Fruit fly (Drosophila melanogaster) whole organism, embryonic: ENCODE measurements around the gene net.

Experiments
- Adf1 ChIP-seq: fragments of 200-800 bp; sonication (Bioruptor generic); IDR thresholded peaks from 2 replicates; pipeline ENCODE4 v1.3.6; 2022; ENCODE audit warnings: missing biosample characterization, missing genetic modification characterization
- Atf6 ChIP-seq: fragments of 200-800 bp; sonication (Bioruptor generic); IDR thresholded peaks from 2 replicates; pipeline ENCODE4 v1.3.6; 2022; ENCODE audit warnings: missing biosample characterization, missing genetic modification characterization
- Bgb ChIP-seq: fragments of 200-800 bp; sonication (Bioruptor generic); IDR thresholded peaks from 2 replicates; pipeline ENCODE4 v1.3.6; 2022; ENCODE audit warnings: missing biosample characterization, missing genetic modification characterization; ENCODE audit not compliant: partially characterized antibody
- CG11247 ChIP-seq: fragments of 200-800 bp; sonication (Bioruptor generic); IDR thresholded peaks from 2 replicates; pipeline ENCODE4 v1.3.6; 2022; ENCODE audit warnings: missing biosample characterization, missing genetic modification characterization
- CG12071 ChIP-seq: fragments of 200-800 bp; sonication (Bioruptor generic); optimal IDR thresholded peaks from 3 replicates; lab custom pipeline; 2018; ENCODE audit warnings: missing biosample characterization, mild to moderate bottlenecking, missing genetic modification characterization
- CG14050 ChIP-seq: fragments of 200-800 bp; sonication (Bioruptor generic); IDR thresholded peaks from 3 replicates; pipeline ENCODE4 v1.3.6; 2022; ENCODE audit warnings: missing biosample characterization, missing genetic modification characterization
- CG15073 ChIP-seq: fragments of 200-800 bp; sonication (Bioruptor generic); optimal IDR thresholded peaks from 2 replicates; lab custom pipeline; 2016; ENCODE audit warnings: missing biosample characterization, missing genetic modification characterization
- CG15479 ChIP-seq: fragments of 200-800 bp; sonication (Bioruptor generic); optimal IDR thresholded peaks from 3 replicates; lab custom pipeline; 2019; ENCODE audit warnings: missing biosample characterization, mild to moderate bottlenecking, missing genetic modification characterization, moderate library complexity
- CG16815 ChIP-seq: fragments of 200-800 bp; sonication (Bioruptor generic); optimal IDR thresholded peaks from 3 replicates; lab custom pipeline; 2017; ENCODE audit warnings: missing biosample characterization, mild to moderate bottlenecking, missing genetic modification characterization
- CG17186 ChIP-seq: fragments of 200-800 bp; sonication (Bioruptor generic); optimal IDR thresholded peaks from 3 replicates; lab custom pipeline; 2017; ENCODE audit warnings: missing biosample characterization, missing genetic modification reagents, missing genetic modification characterization
- CG2129 ChIP-seq: fragments of 200-800 bp; sonication (Bioruptor generic); IDR thresholded peaks from 2 replicates; pipeline ENCODE4 v1.3.6; 2022; ENCODE audit warnings: missing biosample characterization, missing genetic modification characterization; ENCODE audit not compliant: partially characterized antibody
- CG2678 ChIP-seq: fragments of 200-800 bp; sonication (Bioruptor generic); optimal IDR thresholded peaks from 3 replicates; lab custom pipeline; 2019; ENCODE audit warnings: missing biosample characterization, mild to moderate bottlenecking, missing genetic modification characterization, moderate library complexity
- CG3163 ChIP-seq: fragments of 200-800 bp; sonication (Bioruptor generic); optimal IDR thresholded peaks from 3 replicates; lab custom pipeline; 2016; ENCODE audit warnings: missing biosample characterization, missing genetic modification characterization
- CG32532 ChIP-seq: fragments of 200-800 bp; sonication (Bioruptor generic); IDR thresholded peaks from 2 replicates; pipeline ENCODE4 v1.3.6; 2022; ENCODE audit warnings: missing biosample characterization, missing genetic modification characterization
- CG5180 ChIP-seq: fragments of 200-800 bp; sonication (Bioruptor generic); optimal IDR thresholded peaks from 3 replicates; lab custom pipeline; 2017; ENCODE audit warnings: missing biosample characterization, missing genetic modification characterization, mild to moderate bottlenecking, moderate library complexity, missing genetic modification reagents
- CG6683 ChIP-seq: fragments of 200-800 bp; sonication (Bioruptor generic); optimal IDR thresholded peaks from 2 replicates; lab custom pipeline; 2017; ENCODE audit warnings: missing biosample characterization, mild to moderate bottlenecking, missing genetic modification characterization, missing genetic modification reagents
- CG9437 ChIP-seq: fragments of 200-800 bp; sonication (Bioruptor generic); optimal IDR thresholded peaks from 2 replicates; lab custom pipeline; 2018; ENCODE audit warnings: missing biosample characterization, mild to moderate bottlenecking, missing genetic modification characterization
- CG9797 ChIP-seq: fragments of 200-800 bp; sonication (Bioruptor generic); optimal IDR thresholded peaks from 3 replicates; lab custom pipeline; 2018; ENCODE audit warnings: missing biosample characterization, mild to moderate bottlenecking, missing genetic modification characterization
- CG9876 ChIP-seq: fragments of 200-800 bp; sonication (Bioruptor generic); optimal IDR thresholded peaks from 2 replicates; lab custom pipeline; 2016; ENCODE audit warnings: missing biosample characterization, missing genetic modification characterization
- CTCF ChIP-seq: fragments of 200-800 bp; sonication (Bioruptor generic); optimal IDR thresholded peaks from 2 replicates; lab custom pipeline; 2017; ENCODE audit warnings: missing biosample characterization, mild to moderate bottlenecking, missing genetic modification characterization, moderate library complexity
- CoRest ChIP-seq: fragments of 200-800 bp; sonication (Bioruptor generic); optimal IDR thresholded peaks from 3 replicates; lab custom pipeline; 2018; ENCODE audit warnings: missing biosample characterization, mild to moderate bottlenecking, missing genetic modification characterization, moderate library complexity
- D ChIP-seq, 2 experiments: fragments of 200-800 bp in 1 of 2; fragments of >200 bp in 1 of 2; sonication (Bioruptor generic) in 1 of 2; optimal IDR thresholded peaks; 2 replicates in 1 of 2; 3 replicates in 1 of 2; lab custom pipeline; 2017; ENCODE audit warnings: mild to moderate bottlenecking in 1 of 2, missing biosample characterization in 1 of 2, missing genetic modification characterization in 1 of 2, missing genetic modification reagents in 1 of 2
- Dp ChIP-seq: fragments of 200-800 bp; sonication (Bioruptor generic); optimal IDR thresholded peaks from 2 replicates; lab custom pipeline; 2018; ENCODE audit warnings: missing biosample characterization, mild to moderate bottlenecking, missing genetic modification characterization, moderate library complexity
- HLH3B ChIP-seq: fragments of 200-800 bp; sonication (Bioruptor generic); IDR thresholded peaks from 2 replicates; pipeline ENCODE4 v1.3.6; 2022; ENCODE audit warnings: missing biosample characterization, missing genetic modification characterization
- HLH54F ChIP-seq: fragments of 200-800 bp; sonication (Bioruptor generic); optimal IDR thresholded peaks from 3 replicates; lab custom pipeline; 2016; ENCODE audit warnings: missing biosample characterization, missing genetic modification characterization
- Hey ChIP-seq: fragments of 200-800 bp; sonication (Bioruptor generic); optimal IDR thresholded peaks from 3 replicates; lab custom pipeline; 2018; ENCODE audit warnings: missing biosample characterization, mild to moderate bottlenecking, missing genetic modification characterization
- Mad ChIP-seq: fragments of 200-800 bp; sonication (Bioruptor generic); optimal IDR thresholded peaks from 2 replicates; lab custom pipeline; 2016; ENCODE audit warnings: missing biosample characterization, missing genetic modification characterization
- Mrtf ChIP-seq: fragments of 200-800 bp; sonication (Bioruptor generic); IDR thresholded peaks from 3 replicates; pipeline ENCODE4 v1.3.6; 2022; ENCODE audit warnings: missing biosample characterization, missing genetic modification characterization
- Neu2 ChIP-seq: fragments of 200-800 bp; sonication (Bioruptor generic); optimal IDR thresholded peaks from 3 replicates; lab custom pipeline; 2016; ENCODE audit warnings: missing biosample characterization, missing genetic modification characterization, borderline replicate concordance
- Six4 ChIP-seq: fragments of 200-800 bp; sonication (Bioruptor generic); optimal IDR thresholded peaks from 2 replicates; lab custom pipeline; 2016; ENCODE audit warnings: missing biosample characterization, missing genetic modification characterization
- Taf1 ChIP-seq: fragments of 200-800 bp; sonication (Bioruptor generic); IDR thresholded peaks from 2 replicates; pipeline ENCODE4 v1.3.6; 2022; ENCODE audit warnings: missing biosample characterization, missing genetic modification characterization
- bab2 ChIP-seq: fragments of 200-800 bp; sonication (Bioruptor generic); optimal IDR thresholded peaks from 2 replicates; lab custom pipeline; 2016; ENCODE audit warnings: missing biosample characterization, missing genetic modification characterization
- br ChIP-seq: fragments of >200 bp; optimal IDR thresholded peaks from 2 replicates; lab custom pipeline; 2017
- chif ChIP-seq, 2 experiments: fragments of 200-800 bp; sonication (Bioruptor generic); optimal IDR thresholded peaks; 3 replicates each; lab custom pipeline; 2016; ENCODE audit warnings: missing biosample characterization in 2 of 2, missing genetic modification characterization in 2 of 2
- chm ChIP-seq: fragments of 200-800 bp; sonication (Bioruptor generic); IDR thresholded peaks from 2 replicates; pipeline ENCODE4 v1.3.6; 2022; ENCODE audit warnings: missing biosample characterization, missing genetic modification characterization
- crp ChIP-seq, 2 experiments: fragments of 200-800 bp; sonication (Bioruptor generic); optimal IDR thresholded peaks; 2 replicates in 1 of 2; 3 replicates in 1 of 2; lab custom pipeline; 2017; ENCODE audit warnings: missing biosample characterization in 2 of 2, missing genetic modification characterization in 2 of 2, mild to moderate bottlenecking in 1 of 2, moderate library complexity in 1 of 2
- dan ChIP-seq: fragments of 200-800 bp; sonication (Bioruptor generic); IDR thresholded peaks from 2 replicates; pipeline ENCODE4 v1.3.6; 2022; ENCODE audit warnings: missing biosample characterization, missing genetic modification characterization
- danr ChIP-seq: fragments of 200-800 bp; sonication (Bioruptor generic); IDR thresholded peaks from 2 replicates; pipeline ENCODE4 v1.3.6; 2022; ENCODE audit warnings: missing biosample characterization, missing genetic modification characterization
- exex ChIP-seq: fragments of 200-800 bp; sonication (Bioruptor generic); optimal IDR thresholded peaks from 4 replicates; lab custom pipeline; 2018; ENCODE audit warnings: missing biosample characterization, mild to moderate bottlenecking, missing genetic modification characterization, moderate library complexity
- eyg ChIP-seq: fragments of 200-800 bp; sonication (Bioruptor generic); optimal IDR thresholded peaks from 3 replicates; lab custom pipeline; 2016; ENCODE audit warnings: missing biosample characterization, missing genetic modification characterization
- fd3F ChIP-seq: fragments of 200-800 bp; sonication (Bioruptor generic); optimal IDR thresholded peaks from 2 replicates; lab custom pipeline; 2018; ENCODE audit warnings: missing biosample characterization, mild to moderate bottlenecking, missing genetic modification characterization, moderate library complexity
- gro ChIP-seq: fragments of 200-800 bp; sonication (Bioruptor generic); optimal IDR thresholded peaks from 2 replicates; lab custom pipeline; 2016; ENCODE audit warnings: missing biosample characterization, missing genetic modification characterization
- jumu ChIP-seq: fragments of 200-800 bp; sonication (Bioruptor generic); optimal IDR thresholded peaks from 3 replicates; lab custom pipeline; 2016; ENCODE audit warnings: missing biosample characterization, missing genetic modification characterization
- pnt ChIP-seq: fragments of 200-800 bp; sonication (Bioruptor generic); optimal IDR thresholded peaks from 3 replicates; lab custom pipeline; 2016; ENCODE audit warnings: missing biosample characterization, missing genetic modification characterization
- ranshi ChIP-seq: fragments of 200-800 bp; sonication (Bioruptor generic); IDR thresholded peaks from 2 replicates; pipeline ENCODE4 v1.3.6; 2022; ENCODE audit warnings: missing biosample characterization, missing genetic modification characterization
- row ChIP-seq: fragments of 200-800 bp; sonication (Bioruptor generic); IDR thresholded peaks from 3 replicates; pipeline ENCODE4 v1.3.6; 2022; ENCODE audit warnings: missing biosample characterization, missing genetic modification characterization
- seq ChIP-seq: fragments of 200-800 bp; sonication (Bioruptor generic); IDR thresholded peaks from 2 replicates; pipeline ENCODE4 v1.3.6; 2022; ENCODE audit warnings: missing biosample characterization, missing genetic modification characterization
- sqz ChIP-seq: fragments of 200-800 bp; sonication (Bioruptor generic); optimal IDR thresholded peaks from 3 replicates; lab custom pipeline; 2018; ENCODE audit warnings: missing biosample characterization, mild to moderate bottlenecking, missing genetic modification characterization
- toy ChIP-seq: fragments of 200-800 bp; sonication (Bioruptor generic); IDR thresholded peaks from 2 replicates; pipeline ENCODE4 v1.3.6; 2022; ENCODE audit warnings: missing biosample characterization, missing genetic modification characterization
- usp ChIP-seq: fragments of >200 bp; optimal IDR thresholded peaks from 2 replicates; lab custom pipeline; 2017; ENCODE audit warnings: missing biosample characterization, missing genetic modification characterization
- vnd ChIP-seq: fragments of 200-800 bp; sonication (Bioruptor generic); IDR thresholded peaks from 3 replicates; pipeline ENCODE4 v1.3.6; 2022; ENCODE audit warnings: missing biosample characterization, missing genetic modification characterization; ENCODE audit not compliant: partially characterized antibody
- wdn ChIP-seq: fragments of 200-800 bp; sonication (Bioruptor generic); IDR thresholded peaks from 2 replicates; pipeline ENCODE4 v1.3.6; 2022; ENCODE audit warnings: missing biosample characterization, missing genetic modification characterization
- wor ChIP-seq: fragments of 200-800 bp; sonication (Bioruptor generic); IDR thresholded peaks from 2 replicates; pipeline ENCODE4 v1.3.6; 2022; ENCODE audit warnings: missing biosample characterization, missing genetic modification characterization

net gene

dm6 chr2L:114429-114828, 27.2 kb upstream of the net start, which contains the start of gene ND-15:
TSS of gene ND-15 (plus strand) at chr2L:114726.
- TF ChIP-seq Mad (no peak), CG2678 (tag; lab: Kevin White, UChicago) (no peak), Hey (tag; lab: Kevin White, UChicago) (no peak), seq (no peak), row (GFP tag; lab: Robert Waterston, UW) (no peak), bab2 (GFP tag; lab: Kevin White, UChicago) (no peak), Six4 (GFP tag; lab: Kevin White, UChicago) (no peak), jumu (GFP tag; lab: Kevin White, UChicago) (no peak), CG5180 (GFP tag; lab: Kevin White, UChicago) (no peak), CG9876 (GFP tag; lab: Kevin White, UChicago) (no peak), CG9437 (GFP tag; lab: Kevin White, UChicago) (no peak), CG15073 (GFP tag; lab: Kevin White, UChicago) (no peak), wor (GFP tag; lab: Robert Waterston, UW) (no peak), Mrtf (GFP tag; lab: Robert Waterston, UW) (no peak), CG9797 (GFP tag; lab: Kevin White, UChicago) (no peak), HLH54F (GFP tag; lab: Kevin White, UChicago) (no peak), CG16815 (GFP tag; lab: Kevin White, UChicago) (no peak), dan (GFP tag; lab: Robert Waterston, UW) (no peak), CTCF (GFP tag; lab: Kevin White, UChicago) (peak; percentile 43), CG2129 (peak; percentile 45; the same call in 1 of the 2 replicates), danr (GFP tag; lab: Robert Waterston, UW) (no peak), br (lab: Kevin White, UChicago) (no peak), CoRest (no peak), CG17186 (peak; percentile 58), gro (GFP tag; lab: Kevin White, UChicago) (no peak), HLH3B (GFP tag; lab: Robert Waterston, UW) (no peak), Taf1 (GFP tag; lab: Robert Waterston, UW) (no peak), wdn (no peak), sqz (GFP tag; lab: Kevin White, UChicago) (no peak), CG15479 (GFP tag; lab: Kevin White, UChicago) (peak; percentile 50), crp (GFP tag; optimal IDR thresholded peaks at IDR 0.05; lab: Kevin White, UChicago) (no peak), usp (GFP tag; lab: Kevin White, UChicago) (no peak), Atf6 (no peak), eyg (GFP tag; lab: Kevin White, UChicago) (no peak), CG6683 (no peak), CG14050 (GFP tag; lab: Robert Waterston, UW) (no peak), toy (GFP tag; lab: Robert Waterston, UW) (no peak), ranshi (GFP tag; lab: Robert Waterston, UW) (no peak), pnt (GFP tag; lab: Kevin White, UChicago) (no peak), Dp (GFP tag; lab: Kevin White, UChicago) (peak; percentile 60), Neu2 (no peak), chm (GFP tag; lab: Robert Waterston, UW) (no peak), Adf1 (GFP tag; lab: Robert Waterston, UW) (no peak), vnd (GFP tag; lab: Robert Waterston, UW) (peak; percentile 66), chif (GFP tag; optimal IDR thresholded peaks at IDR 0.05; lab: Kevin White, UChicago) (no peak), CG32532 (GFP tag; lab: Robert Waterston, UW) (no peak), CG3163 (GFP tag; lab: Kevin White, UChicago) (no peak), Bgb (GFP tag; lab: Robert Waterston, UW) (peak; percentile 90), CG12071 (GFP tag; lab: Kevin White, UChicago) (no peak), CG11247 (GFP tag; lab: Robert Waterston, UW) (no peak), exex (tag; lab: Kevin White, UChicago) (peak; percentile 25), D (optimal IDR thresholded peaks at IDR 0.05; lab: Kevin White, UChicago) (no peak), D (GFP tag; optimal IDR thresholded peaks at IDR 0.05; lab: Kevin White, UChicago) (no peak), fd3F (GFP tag; lab: Kevin White, UChicago) (no peak)
